Worm (Caenorhabditis elegans) whole organism, L4 larva: Measurements from ENCODE around the gene srj-24.

Experiments used
- T26A8.4 ChIP-seq: fragments of 200-800 bp; sonication (Bioruptor generic); IDR thresholded peaks from 2 replicates; pipeline ENCODE4 v1.3.6; 2022; ENCODE audit warnings: missing genetic modification characterization, missing compliant biosample characterization
- ZK337.2 ChIP-seq: fragments of 200-800 bp; sonication (Bioruptor generic); IDR thresholded peaks from 2 replicates; pipeline ENCODE4 v1.3.6; 2022; ENCODE audit warnings: missing genetic modification reagents, missing genetic modification characterization, missing compliant biosample characterization
- attf-4 ChIP-seq: sonication (generic microtip); optimal IDR thresholded peaks from 3 replicates; lab custom pipeline; 2017; ENCODE audit warnings: missing biosample characterization, missing genetic modification characterization
- ceh-62 ChIP-seq: sonication (generic microtip); optimal IDR thresholded peaks from 2 replicates; lab custom pipeline; 2017; ENCODE audit warnings: missing biosample characterization, missing genetic modification characterization
- ceh-82 ChIP-seq: sonication (generic microtip); optimal IDR thresholded peaks from 2 replicates; lab custom pipeline; 2017; ENCODE audit warnings: missing biosample characterization, missing genetic modification characterization
- cey-2 ChIP-seq: sonication (generic microtip); optimal IDR thresholded peaks from 3 replicates; lab custom pipeline; 2017; ENCODE audit warnings: missing genetic modification characterization, mild to moderate bottlenecking, missing compliant biosample characterization, antibody characterized with exemption, borderline replicate concordance; ENCODE audit not compliant: insufficient read depth
- ctbp-1 ChIP-seq: fragments of 200-800 bp; sonication (Bioruptor generic); IDR thresholded peaks from 2 replicates; pipeline ENCODE4 v1.3.6; 2022; ENCODE audit warnings: missing genetic modification reagents, missing genetic modification characterization, missing compliant biosample characterization
- dmd-6 ChIP-seq: fragments of 200-800 bp; sonication (Bioruptor generic); IDR thresholded peaks from 2 replicates; pipeline ENCODE4 v1.3.6; 2022; ENCODE audit warnings: missing genetic modification reagents, missing genetic modification characterization, missing compliant biosample characterization
- dmd-9 ChIP-seq: fragments of 200-800 bp; sonication (Bioruptor generic); IDR thresholded peaks from 2 replicates; pipeline ENCODE4 v1.3.6; 2022; ENCODE audit warnings: missing genetic modification reagents, missing genetic modification characterization, missing compliant biosample characterization
- dpl-1 ChIP-seq: fragments of 150-350 bp; optimal IDR thresholded peaks from 2 replicates; lab custom pipeline; 2014; ENCODE audit warnings: missing biosample characterization, missing genetic modification reagents, missing genetic modification characterization
- duxl-1 ChIP-seq: sonication (generic microtip); optimal IDR thresholded peaks from 2 replicates; lab custom pipeline; 2016; ENCODE audit warnings: mild to moderate bottlenecking, missing genetic modification characterization, moderate library complexity, missing compliant biosample characterization; ENCODE audit not compliant: poor library complexity
- dve-1 ChIP-seq: sonication (generic microtip); optimal IDR thresholded peaks from 2 replicates; lab custom pipeline; 2017; ENCODE audit warnings: antibody characterized with exemption, mild to moderate bottlenecking, missing genetic modification characterization, missing compliant biosample characterization; ENCODE audit not compliant: insufficient read depth
- egl-43 ChIP-seq: fragments of 200-800 bp; sonication (Bioruptor generic); IDR thresholded peaks from 2 replicates; pipeline ENCODE4 v1.3.6; 2022; ENCODE audit warnings: missing genetic modification reagents, missing genetic modification characterization, missing compliant biosample characterization
- gei-8 ChIP-seq: fragments of 200-800 bp; sonication (Bioruptor generic); optimal IDR thresholded peaks from 2 replicates; lab custom pipeline; 2018; ENCODE audit warnings: mild to moderate bottlenecking, missing genetic modification characterization, missing compliant biosample characterization
- hlh-11 ChIP-seq: fragments of 200-800 bp; sonication (Bioruptor generic); optimal IDR thresholded peaks from 2 replicates; lab custom pipeline; 2018; ENCODE audit warnings: mild to moderate bottlenecking, missing genetic modification characterization, missing compliant biosample characterization
- hmg-1.1 ChIP-seq: fragments of 200-800 bp; sonication (Bioruptor generic); IDR thresholded peaks from 2 replicates; pipeline ENCODE4 v1.3.6; 2022; ENCODE audit warnings: missing genetic modification reagents, missing genetic modification characterization, missing compliant biosample characterization
- jun-1 ChIP-seq: fragments of 150-350 bp; optimal IDR thresholded peaks from 2 replicates; lab custom pipeline; 2014; ENCODE audit warnings: missing biosample characterization, missing genetic modification reagents, missing genetic modification characterization
- lim-7 ChIP-seq: fragments of 200-800 bp; sonication (Bioruptor generic); IDR thresholded peaks from 2 replicates; pipeline ENCODE4 v1.3.6; 2022; ENCODE audit warnings: missing genetic modification characterization, missing compliant biosample characterization
- lin-1 ChIP-seq: fragments of 200-800 bp; sonication (Bioruptor generic); IDR thresholded peaks from 2 replicates; pipeline ENCODE4 v1.3.6; 2022; ENCODE audit warnings: missing genetic modification reagents, missing genetic modification characterization, missing compliant biosample characterization
- lin-38 ChIP-seq: fragments of 200-800 bp; sonication (Bioruptor generic); IDR thresholded peaks from 2 replicates; pipeline ENCODE4 v1.3.6; 2022; ENCODE audit warnings: missing genetic modification reagents, missing genetic modification characterization, missing compliant biosample characterization
- lir-3 ChIP-seq: sonication (generic microtip); optimal IDR thresholded peaks from 2 replicates; lab custom pipeline; 2016; ENCODE audit warnings: mild to moderate bottlenecking, missing genetic modification characterization, missing compliant biosample characterization
- lsy-2 ChIP-seq, 2 experiments: fragments of 150-350 bp in 1 of 2; sonication (generic microtip) in 1 of 2; optimal IDR thresholded peaks; 2 replicates each; lab custom pipeline; 2014 to 2017; ENCODE audit warnings: missing biosample characterization in 2 of 2, missing genetic modification characterization in 2 of 2
- madf-9 ChIP-seq: fragments of 200-800 bp; sonication (Bioruptor generic); conservative IDR thresholded peaks from 2 replicates; pipeline ENCODE4 v1.3.6; 2022; ENCODE audit warnings: missing genetic modification reagents, missing genetic modification characterization, missing compliant biosample characterization
- mes-2 ChIP-seq: sonication (generic microtip); optimal IDR thresholded peaks from 2 replicates; lab custom pipeline; 2016; ENCODE audit warnings: missing genotype, mild to moderate bottlenecking, missing genetic modification characterization, missing compliant biosample characterization; ENCODE audit not compliant: poor library complexity, severe bottlenecking
- mxl-2 ChIP-seq: fragments of 200-800 bp; sonication (Bioruptor generic); conservative IDR thresholded peaks from 2 replicates; pipeline ENCODE4 v1.3.6; 2022; ENCODE audit warnings: missing genetic modification reagents, missing genetic modification characterization, missing compliant biosample characterization
- mxl-3 ChIP-seq: fragments of 200-800 bp; sonication (Bioruptor generic); optimal IDR thresholded peaks from 2 replicates; lab custom pipeline; 2018; ENCODE audit warnings: mild to moderate bottlenecking, missing genetic modification characterization, missing compliant biosample characterization
- nhr-10 ChIP-seq: fragments of 150-350 bp; optimal IDR thresholded peaks from 2 replicates; lab custom pipeline; 2014; ENCODE audit warnings: missing biosample characterization, missing genetic modification characterization
- nhr-11 ChIP-seq: fragments of 150-350 bp; optimal IDR thresholded peaks from 2 replicates; lab custom pipeline; 2014; ENCODE audit warnings: missing biosample characterization, missing genetic modification characterization
- nhr-111 ChIP-seq: fragments of 200-800 bp; sonication (Bioruptor generic); optimal IDR thresholded peaks from 2 replicates; lab custom pipeline; 2018; ENCODE audit warnings: mild to moderate bottlenecking, missing genetic modification characterization, missing compliant biosample characterization
- nhr-237 ChIP-seq: sonication (generic microtip); optimal IDR thresholded peaks from 2 replicates; lab custom pipeline; 2017; ENCODE audit warnings: missing biosample characterization, missing genetic modification characterization
- nhr-25 ChIP-seq: sonication (generic microtip); optimal IDR thresholded peaks from 2 replicates; lab custom pipeline; 2017; ENCODE audit warnings: missing genetic modification characterization, mild to moderate bottlenecking, missing compliant biosample characterization, antibody characterized with exemption, moderate library complexity, borderline replicate concordance; ENCODE audit not compliant: insufficient read depth
- nhr-28 ChIP-seq: fragments of 150-350 bp; optimal IDR thresholded peaks from 2 replicates; lab custom pipeline; 2014; ENCODE audit warnings: missing biosample characterization, missing genetic modification characterization
- nhr-41 ChIP-seq: fragments of 200-800 bp; sonication (Bioruptor generic); IDR thresholded peaks from 2 replicates; pipeline ENCODE4 v1.3.6; 2022; ENCODE audit warnings: missing genetic modification reagents, missing genetic modification characterization, missing compliant biosample characterization
- nhr-42 ChIP-seq: fragments of 200-800 bp; sonication (Bioruptor generic); IDR thresholded peaks from 2 replicates; pipeline ENCODE4 v1.3.6; 2022; ENCODE audit warnings: missing genetic modification characterization, missing compliant biosample characterization
- nhr-6 ChIP-seq: fragments of 150-350 bp; optimal IDR thresholded peaks from 2 replicates; lab custom pipeline; 2014; ENCODE audit warnings: missing biosample characterization, missing genetic modification characterization
- nhr-76 ChIP-seq: fragments of 150-350 bp; optimal IDR thresholded peaks from 2 replicates; lab custom pipeline; 2014; ENCODE audit warnings: missing biosample characterization, missing genetic modification characterization
- nhr-77 ChIP-seq: fragments of 150-350 bp; optimal IDR thresholded peaks from 2 replicates; lab custom pipeline; 2014; ENCODE audit warnings: missing biosample characterization, missing genetic modification characterization
- saeg-2 ChIP-seq: fragments of 200-800 bp; sonication (Bioruptor generic); IDR thresholded peaks from 2 replicates; pipeline ENCODE4 v1.3.6; 2022; ENCODE audit warnings: missing genetic modification reagents, missing genetic modification characterization, missing compliant biosample characterization
- sdz-12 ChIP-seq: fragments of 200-800 bp; sonication (Bioruptor generic); optimal IDR thresholded peaks from 2 replicates; lab custom pipeline; 2018; ENCODE audit warnings: mild to moderate bottlenecking, missing genetic modification characterization, missing compliant biosample characterization
- set-16 ChIP-seq: fragments of 200-800 bp; sonication (Bioruptor generic); IDR thresholded peaks from 2 replicates; pipeline ENCODE4 v1.3.6; 2022; ENCODE audit warnings: missing genetic modification reagents, missing genetic modification characterization, missing compliant biosample characterization
- skn-1 ChIP-seq: fragments of 150-350 bp; optimal IDR thresholded peaks from 2 replicates; lab custom pipeline; 2014; ENCODE audit warnings: missing biosample characterization, missing genetic modification characterization
- snpc-1.2 ChIP-seq: fragments of 200-800 bp; sonication (Bioruptor generic); IDR thresholded peaks from 2 replicates; pipeline ENCODE4 v1.3.6; 2022; ENCODE audit warnings: missing genetic modification reagents, missing genetic modification characterization, missing compliant biosample characterization
- spr-1 ChIP-seq: sonication (generic microtip); optimal IDR thresholded peaks from 2 replicates; lab custom pipeline; 2016; ENCODE audit warnings: mild to moderate bottlenecking, missing genetic modification characterization, missing compliant biosample characterization
- zag-1 ChIP-seq: fragments of 150-350 bp; optimal IDR thresholded peaks from 2 replicates; lab custom pipeline; 2014; ENCODE audit warnings: missing biosample characterization, missing genetic modification characterization
- ztf-11 ChIP-seq: fragments of 150-350 bp; optimal IDR thresholded peaks from 2 replicates; lab custom pipeline; 2014; ENCODE audit warnings: missing biosample characterization, missing genetic modification characterization

srj-24 gene

ce11 chrV:728822-729493 lies 9.7 kb downstream of the srj-24 start (continued):
- TF ChIP-seq snpc-1.2 (GFP tag; lab: Robert Waterston, UW) (no peak), attf-4 (tag; lab: Kevin White, UChicago) (no peak), skn-1 (no peak), dmd-9 (GFP tag; lab: Robert Waterston, UW) (0 out of 2 replicates have a peak, but pooled peaks have one; percentile 16), spr-1 (tag; lab: Kevin White, UChicago) (peak; percentile 57), set-16 (GFP tag; lab: Robert Waterston, UW) (no peak), nhr-42 (GFP tag; lab: Robert Waterston, UW) (no peak)
- TF ChIP-seq, all 104 proteins: peak for 31

- TF ChIP-seq jun-1 (tag; lab: Kevin White, UChicago) (no peak), cey-2 (tag; lab: Kevin White, UChicago) (no peak), lin-38 (GFP tag; lab: Robert Waterston, UW) (no peak; the same call in 1 of the 2 replicates), lim-7 (GFP tag; lab: Robert Waterston, UW) (no peak), zag-1 (no peak), lsy-2 (tag; optimal IDR thresholded peaks at IDR 0.05; lab: Kevin White, UChicago) (peak in 1 of 2 experiments; percentile 47), dmd-6 (GFP tag; lab: Robert Waterston, UW) (peak; percentile 32; the same call in 1 of the 2 replicates), nhr-41 (GFP tag; lab: Robert Waterston, UW) (no peak), T26A8.4 (GFP tag; lab: Robert Waterston, UW) (peak; percentile 91), nhr-25 (tag; lab: Kevin White, UChicago) (no peak), saeg-2 (GFP tag; lab: Robert Waterston, UW) (peak; percentile 57; the same call in 1 of the 2 replicates), ctbp-1 (peak; percentile 6), gei-8 (GFP tag; lab: Kevin White, UChicago) (no peak), ceh-82 (tag; lab: Kevin White, UChicago) (no peak), ztf-11 (tag; lab: Kevin White, UChicago) (no peak), hmg-1.1 (GFP tag; lab: Robert Waterston, UW) (peak; percentile 42; the same call in 1 of the 2 replicates), lin-1 (GFP tag; lab: Robert Waterston, UW) (0 out of 2 replicates have a peak, but pooled peaks have one; percentile 23), ceh-62 (no peak), nhr-111 (GFP tag; lab: Kevin White, UChicago) (peak; percentile 82), dve-1 (tag; lab: Kevin White, UChicago) (peak; percentile 85), egl-43 (GFP tag; lab: Robert Waterston, UW) (peak; percentile 73), nhr-28 (tag; lab: Kevin White, UChicago) (peak; percentile 67), madf-9 (GFP tag; lab: Robert Waterston, UW) (no peak), nhr-237 (tag; lab: Kevin White, UChicago) (no peak), mxl-3 (GFP tag; lab: Kevin White, UChicago) (no peak), mxl-2 (GFP tag; lab: Robert Waterston, UW) (no peak), sdz-12 (GFP tag; lab: Kevin White, UChicago) (peak; percentile 84), nhr-6 (tag; lab: Kevin White, UChicago) (peak; percentile 60), lir-3 (tag; lab: Kevin White, UChicago) (no peak), ZK337.2 (no peak), hlh-11 (tag; lab: Kevin White, UChicago) (peak; percentile 84), mes-2 (tag; lab: Kevin White, UChicago) (peak; percentile 55), nhr-76 (tag; lab: Kevin White, UChicago) (no peak), nhr-42 (GFP tag; lab: Robert Waterston, UW) (0 out of 2 replicates have a peak, but pooled peaks have one; percentile 46), spr-1 (tag; lab: Kevin White, UChicago) (no peak), dpl-1 (peak; percentile 1), nhr-10 (tag; lab: Kevin White, UChicago) (peak; percentile 64), nhr-77 (peak; percentile 29), duxl-1 (peak; percentile 65), nhr-11 (tag; lab: Kevin White, UChicago) (peak; percentile 36)
Measured at ce11 chrV:727484-728351, 11.0 kb downstream of the srj-24 start, which contains the start of the genes icl-1 and srh-2. TSS of gene icl-1 (minus strand) at chrV:728004. TSS of gene srh-2 (plus strand) at chrV:728301.
